Worm (Caenorhabditis elegans): ENCODE measurements around the gene E02H9.3.
A peak's percentile ranks its signal among the peaks of the same experiment; 100 is the strongest.

- TF ChIP-seq pqm-1 (tag; optimal IDR thresholded peaks at IDR 0.05) (no peak), zip-11 (GFP tag; IDR thresholded peaks at IDR 0.05) (no peak), lin-39 (tag; optimal IDR thresholded peaks at IDR 0.05) (no peak), ceh-20 (GFP tag; IDR thresholded peaks at IDR 0.05) (no peak), lin-15B (tag; optimal IDR thresholded peaks at IDR 0.05) (no peak), spr-1 (tag; optimal IDR thresholded peaks at IDR 0.05) (no peak), aha-1 (tag) (peak; percentile 90), ztf-7 (tag; optimal IDR thresholded peaks at IDR 0.05) (no peak), egl-27 (tag; optimal IDR thresholded peaks at IDR 0.05) (no peak), fos-1 (tag; optimal IDR thresholded peaks at IDR 0.05) (no peak), hlh-30 (tag; optimal IDR thresholded peaks at IDR 0.05; ENCODE audit: insufficient read depth) (no peak), ztf-11 (tag; optimal IDR thresholded peaks at IDR 0.05) (no peak), unc-130 (GFP tag; optimal IDR thresholded peaks at IDR 0.05) (no peak)
Observed at ce11 chrIII:2424783-2425329, 34.0 kb upstream of the E02H9.3 start.

Measured in whole organism, L4 larva.